Worm (Caenorhabditis elegans) whole organism, young adult: ENCODE data around the gene flp-17.

Experiments
- ama-1 ChIP-seq, 3 experiments: fragments of 150-350 bp in 1 of 3; sonication (generic microtip) in 2 of 3; optimal IDR thresholded peaks; 2 replicates each; lab custom pipeline; 2014 to 2018; ENCODE audit warnings: missing biosample characterization in 2 of 3, missing genetic modification characterization in 2 of 3, missing genetic modification reagents in 2 of 3
- aptf-3 ChIP-seq: fragments of 200-800 bp; sonication (Bioruptor generic); IDR thresholded peaks from 2 replicates; pipeline ENCODE4 v1.3.6; 2022; ENCODE audit warnings: missing genetic modification characterization, missing compliant biosample characterization
- pha-4 ChIP-seq: fragments of 150-350 bp; sonication (generic microtip); optimal IDR thresholded peaks from 2 replicates; lab custom pipeline; 2014; ENCODE audit warnings: missing biosample characterization, missing genetic modification reagents, missing genetic modification characterization

DNA sequence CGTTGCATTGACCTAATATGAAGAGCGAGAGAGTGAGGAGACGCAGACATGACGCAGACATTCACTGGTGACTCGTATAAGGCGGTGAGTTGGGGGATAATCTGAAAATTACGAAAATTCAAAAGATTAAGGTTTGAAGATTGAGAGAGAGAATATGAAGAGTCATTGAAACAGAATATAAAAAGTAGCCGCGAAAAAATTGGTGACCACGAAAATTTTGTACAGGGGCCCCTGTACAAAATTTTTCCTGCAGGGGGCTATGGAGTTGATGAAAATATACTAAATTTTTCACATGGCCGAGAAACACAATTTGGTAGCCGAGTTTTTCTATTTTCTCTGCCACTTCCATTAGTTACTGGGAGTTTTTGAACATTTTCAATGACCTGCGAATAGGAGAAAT lies 15.1 kb upstream of the flp-17 start, which contains the start of gene cnnm-1:
- TF ChIP-seq pha-4 (tag; lab: Kevin White, UChicago): no peak
- no peak for TF ChIP-seq aptf-3 (GFP tag; lab: Robert Waterston, UW)
- no peak for TF ChIP-seq ama-1 (optimal IDR thresholded peaks at IDR 0.05; lab: Kevin White, UChicago)
- no peak for TF ChIP-seq ama-1 (GFP tag; optimal IDR thresholded peaks at IDR 0.05; lab: Kevin White, UChicago)
